Fruit fly (Drosophila melanogaster) whole organism, embryonic: ENCODE data around the gene CG1703.

Experiments
- CG1024 ChIP-seq: fragments of 200-800 bp; sonication (Bioruptor generic); IDR thresholded peaks from 2 replicates; pipeline ENCODE4 v1.3.6; 2022; ENCODE audit warnings: missing biosample characterization, missing genetic modification characterization
- CG17829 ChIP-seq: fragments of 200-800 bp; optimal IDR thresholded peaks from 2 replicates; lab custom pipeline; 2019; ENCODE audit warnings: missing biosample characterization, mild to moderate bottlenecking, missing genetic modification characterization, moderate library complexity
- CG17912 ChIP-seq: fragments of 200-800 bp; sonication (Bioruptor generic); optimal IDR thresholded peaks from 2 replicates; lab custom pipeline; 2018; ENCODE audit warnings: missing biosample characterization, mild to moderate bottlenecking, missing genetic modification characterization
- CG3726 ChIP-seq: fragments of 200-800 bp; sonication (Bioruptor generic); IDR thresholded peaks from 3 replicates; pipeline ENCODE4, ENCODE4 v1.3.6; 2022; ENCODE audit warnings: missing biosample characterization, missing genetic modification characterization
- CG6813 ChIP-seq: fragments of 200-800 bp; sonication (Bioruptor generic); optimal IDR thresholded peaks from 2 replicates; lab custom pipeline; 2017; ENCODE audit warnings: missing biosample characterization, missing genetic modification characterization, mild to moderate bottlenecking, moderate library complexity, missing genetic modification reagents
- Dref ChIP-seq: fragments of 200-800 bp; sonication (Bioruptor generic); IDR thresholded peaks from 2 replicates; pipeline ENCODE4 v1.3.6; 2022; ENCODE audit warnings: missing biosample characterization, missing genetic modification characterization
- Mrtf ChIP-seq: fragments of 200-800 bp; sonication (Bioruptor generic); IDR thresholded peaks from 3 replicates; pipeline ENCODE4 v1.3.6; 2022; ENCODE audit warnings: missing biosample characterization, missing genetic modification characterization
- jing ChIP-seq: fragments of 200-800 bp; sonication (Bioruptor generic); optimal IDR thresholded peaks from 2 replicates; lab custom pipeline; 2018; ENCODE audit warnings: missing biosample characterization, mild to moderate bottlenecking, missing genetic modification characterization

- TF ChIP-seq CG17829 (tag; lab: Kevin White, UChicago) = no peak
- TF ChIP-seq jing (GFP tag; lab: Kevin White, UChicago) = no peak
- TF ChIP-seq CG6813 (GFP tag; lab: Kevin White, UChicago) = no peak
- TF ChIP-seq CG17912 (GFP tag; lab: Kevin White, UChicago) = no peak
- no peak for TF ChIP-seq Mrtf (GFP tag; lab: Robert Waterston, UW)
- no peak for TF ChIP-seq CG1024 (GFP tag; lab: Robert Waterston, UW)
- no peak for TF ChIP-seq CG3726 (GFP tag; lab: Robert Waterston, UW)
- no peak for TF ChIP-seq Dref
Observed at dm6 chrX:11644530-11645080, 32.9 kb downstream of the CG1703 start.
